Fruit fly (Drosophila melanogaster) whole organism, embryonic: ENCODE measurements around the gene CG6790.

Experiments used
- Bdp1 ChIP-seq: fragments of 200-800 bp; sonication (Bioruptor generic); optimal IDR thresholded peaks from 3 replicates; lab custom pipeline; 2016; ENCODE audit warnings: missing biosample characterization, missing genetic modification characterization
- CG11247 ChIP-seq: fragments of 200-800 bp; sonication (Bioruptor generic); IDR thresholded peaks from 2 replicates; pipeline ENCODE4 v1.3.6; 2022; ENCODE audit warnings: missing biosample characterization, missing genetic modification characterization
- CG12155 ChIP-seq: fragments of 200-800 bp; sonication (Bioruptor generic); optimal IDR thresholded peaks from 3 replicates; lab custom pipeline; 2016; ENCODE audit warnings: missing biosample characterization, missing genetic modification characterization
- CG12659 ChIP-seq: fragments of 200-800 bp; sonication (Bioruptor generic); optimal IDR thresholded peaks from 3 replicates; lab custom pipeline; 2017; ENCODE audit warnings: mild to moderate bottlenecking, missing biosample characterization, missing genetic modification reagents, missing genetic modification characterization
- CG13287 ChIP-seq: fragments of 200-800 bp; sonication (Bioruptor generic); IDR thresholded peaks from 2 replicates; pipeline ENCODE4 v1.3.6; 2022; ENCODE audit warnings: missing biosample characterization, missing genetic modification characterization; ENCODE audit not compliant: partially characterized antibody
- CG13624 ChIP-seq: fragments of 200-800 bp; sonication (Bioruptor generic); optimal IDR thresholded peaks from 2 replicates; lab custom pipeline; 2016; ENCODE audit warnings: missing biosample characterization, missing genetic modification characterization
- CG1603 ChIP-seq: fragments of 200-800 bp; sonication (Bioruptor generic); optimal IDR thresholded peaks from 2 replicates; lab custom pipeline; 2019; ENCODE audit warnings: missing biosample characterization, mild to moderate bottlenecking, missing genetic modification characterization, moderate library complexity
- CG17568 ChIP-seq: fragments of 200-800 bp; sonication (Bioruptor generic); optimal IDR thresholded peaks from 2 replicates; lab custom pipeline; 2018; ENCODE audit warnings: missing biosample characterization, mild to moderate bottlenecking, missing genetic modification characterization, moderate library complexity
- CG17802 ChIP-seq: fragments of 200-800 bp; sonication (Bioruptor generic); optimal IDR thresholded peaks from 2 replicates; lab custom pipeline; 2018; ENCODE audit warnings: missing biosample characterization, mild to moderate bottlenecking, missing genetic modification characterization, moderate library complexity
- CG18262 ChIP-seq: fragments of 200-800 bp; optimal IDR thresholded peaks from 3 replicates; lab custom pipeline; 2019; ENCODE audit warnings: missing biosample characterization, mild to moderate bottlenecking, missing genetic modification characterization, moderate library complexity
- CG2116 ChIP-seq: fragments of 200-800 bp; sonication (Bioruptor generic); optimal IDR thresholded peaks from 3 replicates; lab custom pipeline; 2018; ENCODE audit warnings: missing biosample characterization, mild to moderate bottlenecking, missing genetic modification characterization
- CG2875 ChIP-seq: fragments of 200-800 bp; sonication (Bioruptor generic); optimal IDR thresholded peaks from 2 replicates; lab custom pipeline; 2017; ENCODE audit warnings: missing biosample characterization, mild to moderate bottlenecking, missing genetic modification characterization, missing genetic modification reagents
- CG30403 ChIP-seq: fragments of 200-800 bp; sonication (Bioruptor generic); optimal IDR thresholded peaks from 3 replicates; lab custom pipeline; 2016; ENCODE audit warnings: missing biosample characterization, missing genetic modification characterization
- CG32767 ChIP-seq: fragments of 200-800 bp; sonication (Bioruptor generic); IDR thresholded peaks from 2 replicates; pipeline ENCODE4 v1.3.6; 2022; ENCODE audit warnings: missing biosample characterization, missing genetic modification characterization
- CG4282 ChIP-seq: fragments of 200-800 bp; sonication (Bioruptor generic); optimal IDR thresholded peaks from 2 replicates; lab custom pipeline; 2016; ENCODE audit warnings: missing biosample characterization, missing genetic modification characterization
- CG7372 ChIP-seq: fragments of 200-800 bp; sonication (Bioruptor generic); IDR thresholded peaks from 2 replicates; pipeline ENCODE4 v1.3.6; 2022; ENCODE audit warnings: missing biosample characterization, missing genetic modification characterization
- CG8924 ChIP-seq: fragments of 200-800 bp; optimal IDR thresholded peaks from 3 replicates; lab custom pipeline; 2019; ENCODE audit warnings: missing biosample characterization, mild to moderate bottlenecking, missing genetic modification characterization, moderate library complexity
- CG9437 ChIP-seq: fragments of 200-800 bp; sonication (Bioruptor generic); optimal IDR thresholded peaks from 2 replicates; lab custom pipeline; 2018; ENCODE audit warnings: missing biosample characterization, mild to moderate bottlenecking, missing genetic modification characterization
- CG9817 ChIP-seq: fragments of 200-800 bp; sonication (Bioruptor generic); optimal IDR thresholded peaks from 2 replicates; lab custom pipeline; 2018; ENCODE audit warnings: missing biosample characterization, mild to moderate bottlenecking, missing genetic modification characterization, moderate library complexity
- CoRest ChIP-seq: fragments of 200-800 bp; sonication (Bioruptor generic); optimal IDR thresholded peaks from 3 replicates; lab custom pipeline; 2018; ENCODE audit warnings: missing biosample characterization, mild to moderate bottlenecking, missing genetic modification characterization, moderate library complexity
- D19B ChIP-seq: fragments of 200-800 bp; sonication (Bioruptor generic); optimal IDR thresholded peaks from 2 replicates; lab custom pipeline; 2017; ENCODE audit warnings: missing biosample characterization, mild to moderate bottlenecking, missing genetic modification characterization
- Dip3 ChIP-seq: fragments of 200-800 bp; sonication (Bioruptor generic); optimal IDR thresholded peaks from 3 replicates; lab custom pipeline; 2016; ENCODE audit warnings: missing biosample characterization, missing genetic modification characterization
- Gug ChIP-seq: fragments of 200-800 bp; sonication (Bioruptor generic); IDR thresholded peaks from 4 replicates; pipeline ENCODE4 v1.3.6; 2022; ENCODE audit warnings: missing biosample characterization, missing genetic modification characterization
- Hand ChIP-seq: fragments of 200-800 bp; sonication (Bioruptor generic); optimal IDR thresholded peaks from 2 replicates; lab custom pipeline; 2017; ENCODE audit warnings: mild to moderate bottlenecking, missing biosample characterization, missing genetic modification reagents, missing genetic modification characterization
- Hmr ChIP-seq: fragments of 200-800 bp; sonication (Bioruptor generic); optimal IDR thresholded peaks from 3 replicates; lab custom pipeline; 2017; ENCODE audit warnings: mild to moderate bottlenecking, missing biosample characterization, missing genetic modification reagents, missing genetic modification characterization
- Hr3 ChIP-seq: fragments of 200-800 bp; sonication (Bioruptor generic); optimal IDR thresholded peaks from 3 replicates; lab custom pipeline; 2016; ENCODE audit warnings: missing biosample characterization, missing genetic modification characterization
- Hsf ChIP-seq: fragments of 200-800 bp; sonication (Bioruptor generic); optimal IDR thresholded peaks from 3 replicates; lab custom pipeline; 2016; ENCODE audit warnings: missing biosample characterization, missing genetic modification characterization
- Kr ChIP-seq: fragments of 200-800 bp; sonication (Bioruptor generic); optimal IDR thresholded peaks from 2 replicates; lab custom pipeline; 2017; ENCODE audit warnings: missing biosample characterization, mild to moderate bottlenecking, missing genetic modification characterization
- Lim3 ChIP-seq: fragments of 200-800 bp; sonication (Bioruptor generic); IDR thresholded peaks from 2 replicates; pipeline ENCODE4 v1.3.6; 2022; ENCODE audit warnings: missing biosample characterization, missing genetic modification characterization
- MBD-R2 ChIP-seq: fragments of 200-800 bp; sonication (Bioruptor generic); IDR thresholded peaks from 2 replicates; pipeline ENCODE4 v1.3.6; 2022; ENCODE audit warnings: missing biosample characterization, missing genetic modification characterization
- Scr ChIP-seq: fragments of 200-800 bp; sonication (Bioruptor generic); IDR thresholded peaks from 2 replicates; pipeline ENCODE4 v1.3.6; 2022; ENCODE audit warnings: missing biosample characterization, missing genetic modification characterization; ENCODE audit not compliant: partially characterized antibody
- abd-A ChIP-seq: fragments of 200-800 bp; sonication (Bioruptor generic); optimal IDR thresholded peaks from 3 replicates; lab custom pipeline; 2019; ENCODE audit warnings: missing biosample characterization, mild to moderate bottlenecking, missing genetic modification characterization, moderate library complexity
- bab2 ChIP-seq: fragments of 200-800 bp; sonication (Bioruptor generic); optimal IDR thresholded peaks from 2 replicates; lab custom pipeline; 2016; ENCODE audit warnings: missing biosample characterization, missing genetic modification characterization
- bbx ChIP-seq: fragments of 200-800 bp; sonication (Bioruptor generic); IDR thresholded peaks from 2 replicates; pipeline ENCODE4 v1.3.6; 2022; ENCODE audit warnings: missing biosample characterization, missing genetic modification characterization; ENCODE audit not compliant: partially characterized antibody
- crol ChIP-seq: fragments of 200-800 bp; sonication (Bioruptor generic); IDR thresholded peaks from 2 replicates; pipeline ENCODE4 v1.3.6; 2022; ENCODE audit warnings: missing biosample characterization, missing genetic modification characterization
- crp ChIP-seq, 2 experiments: fragments of 200-800 bp; sonication (Bioruptor generic); optimal IDR thresholded peaks; 2 replicates in 1 of 2; 3 replicates in 1 of 2; lab custom pipeline; 2017; ENCODE audit warnings: missing biosample characterization in 2 of 2, missing genetic modification characterization in 2 of 2, mild to moderate bottlenecking in 1 of 2, moderate library complexity in 1 of 2
- da ChIP-seq: fragments of 200-800 bp; sonication (Bioruptor generic); optimal IDR thresholded peaks from 2 replicates; lab custom pipeline; 2016; ENCODE audit warnings: missing biosample characterization, missing genetic modification characterization
- dan ChIP-seq: fragments of 200-800 bp; sonication (Bioruptor generic); IDR thresholded peaks from 2 replicates; pipeline ENCODE4 v1.3.6; 2022; ENCODE audit warnings: missing biosample characterization, missing genetic modification characterization
- dmrt11E ChIP-seq: fragments of 200-800 bp; sonication (Bioruptor generic); optimal IDR thresholded peaks from 3 replicates; lab custom pipeline; 2018; ENCODE audit warnings: missing biosample characterization, mild to moderate bottlenecking, missing genetic modification characterization, moderate library complexity
- fd102C ChIP-seq: fragments of 200-800 bp; sonication (Bioruptor generic); optimal IDR thresholded peaks from 2 replicates; lab custom pipeline; 2018; ENCODE audit warnings: missing biosample characterization, mild to moderate bottlenecking, missing genetic modification characterization, moderate library complexity
- fd96Cb ChIP-seq: fragments of 200-800 bp; sonication (Bioruptor generic); optimal IDR thresholded peaks from 2 replicates; lab custom pipeline; 2018; ENCODE audit warnings: missing biosample characterization, mild to moderate bottlenecking, missing genetic modification characterization, moderate library complexity
- grn ChIP-seq: fragments of 200-800 bp; sonication (Bioruptor generic); optimal IDR thresholded peaks from 3 replicates; lab custom pipeline; 2017; ENCODE audit warnings: missing biosample characterization, missing genetic modification characterization
- hb ChIP-seq: fragments of 200-800 bp; sonication (Bioruptor generic); IDR thresholded peaks from 3 replicates; pipeline ENCODE4 v1.3.6; 2022; ENCODE audit warnings: missing biosample characterization, missing genetic modification characterization; ENCODE audit not compliant: partially characterized antibody
- jigr1 ChIP-seq: fragments of 200-800 bp; sonication (Bioruptor generic); IDR thresholded peaks from 3 replicates; pipeline ENCODE4 v1.3.6; 2022; ENCODE audit warnings: missing biosample characterization, missing genetic modification characterization
- lola ChIP-seq, 3 experiments: fragments of >200 bp in 2 of 3; fragments of 200-800 bp in 1 of 3; sonication (Bioruptor generic) in 1 of 3; optimal IDR thresholded peaks; 2 replicates each; lab custom pipeline; 2017 to 2019; ENCODE audit warnings: missing biosample characterization in 3 of 3, missing genetic modification characterization in 3 of 3, mild to moderate bottlenecking in 1 of 3, moderate library complexity in 1 of 3
- sens ChIP-seq: fragments of 200-800 bp; sonication (Bioruptor generic); peaks from one replicate; lab custom pipeline; 2016; ENCODE audit warnings: missing biosample characterization, missing genetic modification characterization
- trem ChIP-seq: fragments of 200-800 bp; optimal IDR thresholded peaks from 3 replicates; lab custom pipeline; 2019; ENCODE audit warnings: missing biosample characterization, mild to moderate bottlenecking, missing genetic modification characterization, moderate library complexity
- z ChIP-seq: fragments of 200-800 bp; sonication (Bioruptor generic); IDR thresholded peaks from 3 replicates; pipeline ENCODE4 v1.3.6; 2022; ENCODE audit warnings: missing biosample characterization, missing genetic modification characterization

Gene CG6790

dm6 chr3R:11619709-11620409, 41.3 kb upstream of the CG6790 start, which contains the start of the genes Jupiter and CG14710 (continued):
- TF ChIP-seq CG7372 (GFP tag; lab: Robert Waterston, UW): no peak
- TF ChIP-seq Hand (GFP tag; lab: Kevin White, UChicago): no peak
- no peak for TF ChIP-seq hb (GFP tag; lab: Robert Waterston, UW)
- TF ChIP-seq CG9817 (tag; lab: Kevin White, UChicago): peak; percentile 68
- 0 out of 2 replicates have a peak, but pooled peaks have one; percentile 17 for TF ChIP-seq bbx (GFP tag; lab: Robert Waterston, UW)
- peak; percentile 79 for TF ChIP-seq CoRest
- peak; percentile 72 for TF ChIP-seq CG12155 (GFP tag; lab: Kevin White, UChicago)
- peak; percentile 53 for TF ChIP-seq dmrt11E (tag; lab: Kevin White, UChicago)
- TF ChIP-seq CG1603 (tag; lab: Kevin White, UChicago): peak; percentile 77
- no peak for TF ChIP-seq Kr
- peak; percentile 11 for TF ChIP-seq Bdp1 (GFP tag; lab: Kevin White, UChicago)
- TF ChIP-seq CG4282 (GFP tag; lab: Kevin White, UChicago): peak; percentile 15
- peak; percentile 62 for TF ChIP-seq CG2116 (GFP tag; lab: Kevin White, UChicago)
- no peak for TF ChIP-seq CG2875 (GFP tag; lab: Kevin White, UChicago)
- TF ChIP-seq Gug (GFP tag; lab: Robert Waterston, UW): peak; percentile 84
- peak; percentile 92 for TF ChIP-seq CG12659
- peak; percentile 5 for TF ChIP-seq CG18262 (tag; lab: Kevin White, UChicago)
- TF ChIP-seq Hmr: peak; percentile 86
- no peak for TF ChIP-seq fd102C (GFP tag; lab: Kevin White, UChicago)
- TF ChIP-seq MBD-R2: peak; percentile 97
- TF ChIP-seq Hr3 (GFP tag; lab: Kevin White, UChicago): peak; percentile 69
- peak; percentile 23 for TF ChIP-seq grn (GFP tag; lab: Kevin White, UChicago)
- TF ChIP-seq CG9437 (GFP tag; lab: Kevin White, UChicago): no peak
- peak; percentile 69 for TF ChIP-seq CG8924 (tag; lab: Kevin White, UChicago)
- TF ChIP-seq da (GFP tag; lab: Kevin White, UChicago): peak; percentile 44
- peak; percentile 52 for TF ChIP-seq CG17802 (tag; lab: Kevin White, UChicago)
- TF ChIP-seq crp (GFP tag; optimal IDR thresholded peaks at IDR 0.05; lab: Kevin White, UChicago): peak in 1 of 2 experiments; percentile 45
- no peak for TF ChIP-seq z (GFP tag; lab: Robert Waterston, UW)
- TF ChIP-seq CG13287 (GFP tag; lab: Robert Waterston, UW): peak; percentile 57; the same call in 1 of the 2 replicates
- TF ChIP-seq CG17568 (GFP tag; lab: Kevin White, UChicago): no peak
- TF ChIP-seq CG30403: peak; percentile 83
- TF ChIP-seq Hsf (GFP tag; lab: Kevin White, UChicago): peak; percentile 82
- no peak; the same call in 1 of the 2 replicates for TF ChIP-seq Scr (GFP tag; lab: Robert Waterston, UW)
- TF ChIP-seq dan (GFP tag; lab: Robert Waterston, UW): no peak
- TF ChIP-seq trem (tag; lab: Kevin White, UChicago): peak; percentile 73
- peak; percentile 14; the same call in 1 of the 3 replicates for TF ChIP-seq jigr1 (GFP tag; lab: Robert Waterston, UW)
- TF ChIP-seq sens: peak; percentile 97
- TF ChIP-seq CG13624 (GFP tag; lab: Kevin White, UChicago): peak; percentile 89
- peak; percentile 77 for TF ChIP-seq CG11247 (GFP tag; lab: Robert Waterston, UW)
- peak in 1 of 3 experiments; percentile 35 for TF ChIP-seq lola (GFP tag; optimal IDR thresholded peaks at IDR 0.05; lab: Kevin White, UChicago)
- TF ChIP-seq bab2 (GFP tag; lab: Kevin White, UChicago): peak; percentile 86
- peak; percentile 67 for TF ChIP-seq Dip3 (GFP tag; lab: Kevin White, UChicago)
- TF ChIP-seq crol (GFP tag; lab: Robert Waterston, UW): no peak
- TF ChIP-seq Lim3: no peak
- no peak for TF ChIP-seq D19B
- TF ChIP-seq abd-A (tag; lab: Kevin White, UChicago): no peak
- TF ChIP-seq fd96Cb (tag; lab: Kevin White, UChicago): peak; percentile 14
- peak; percentile 34; the same call in 1 of the 2 replicates for TF ChIP-seq CG32767 (GFP tag; lab: Robert Waterston, UW)
